Worm (Caenorhabditis elegans) whole organism, L4/young adult: ENCODE data around the gene otpl-6.

Source experiments
- W03F9.2 ChIP-seq: fragments of 150-350 bp; optimal IDR thresholded peaks from 2 replicates; lab custom pipeline; 2014; ENCODE audit warnings: missing biosample characterization, missing genetic modification characterization
- dao-5 ChIP-seq: sonication (generic microtip); optimal IDR thresholded peaks from 2 replicates; lab custom pipeline; 2016; ENCODE audit warnings: missing genotype, missing genetic modification characterization, moderate library complexity, missing compliant biosample characterization
- him-1 ChIP-seq: sonication (generic microtip); optimal IDR thresholded peaks from 2 replicates; lab custom pipeline; 2016; ENCODE audit warnings: missing genotype, missing genetic modification reagents, missing genetic modification characterization, missing compliant biosample characterization

DNA sequence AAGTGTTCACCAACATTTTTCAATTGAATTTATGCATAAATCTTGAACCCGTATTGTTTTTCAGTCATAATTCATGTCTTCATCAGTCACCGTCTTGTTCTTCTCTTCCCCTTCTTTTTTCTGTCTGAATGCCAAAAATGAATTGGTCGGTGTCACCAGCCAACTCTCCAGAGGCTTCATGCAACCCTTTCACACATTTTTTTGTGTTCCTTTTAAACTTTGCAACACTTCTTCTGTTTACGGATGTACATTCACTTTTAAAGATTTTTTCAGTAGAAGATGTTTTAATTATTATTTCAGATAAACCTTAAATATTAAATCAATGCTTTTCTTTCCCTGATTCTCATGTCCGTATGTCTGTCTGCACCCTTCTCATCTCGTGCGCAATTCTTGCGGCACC lies 35.0 kb downstream of the otpl-6 start, which contains the start of gene acr-16:
- TF ChIP-seq W03F9.2 (tag; lab: Kevin White, UChicago): no peak
- TF ChIP-seq him-1: no peak
- TF ChIP-seq dao-5 (tag; lab: Kevin White, UChicago): no peak
